Worm (Caenorhabditis elegans): ENCODE results near the gene T21B10.3.

DNA sequence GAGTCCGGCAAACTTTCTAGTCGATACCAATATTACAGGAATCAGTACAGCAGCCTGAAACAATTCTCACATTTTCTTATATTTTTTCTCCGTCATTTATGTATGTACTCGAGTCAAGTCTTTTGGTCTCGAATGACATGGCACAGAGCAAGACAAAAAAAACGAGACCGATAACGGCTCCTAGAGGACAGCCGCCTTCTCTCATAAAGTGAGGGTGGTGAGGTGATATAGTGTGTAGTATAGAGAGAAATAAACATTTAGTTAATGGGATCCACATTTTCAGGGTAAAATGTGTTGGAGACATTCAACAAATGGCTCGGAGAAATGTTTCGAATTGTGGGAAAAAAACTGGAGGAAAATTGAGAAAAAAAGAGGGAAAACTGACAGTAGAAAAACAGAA is 28.0 kb downstream of the T21B10.3 start:
- TF ChIP-seq unc-42 (tag; optimal IDR thresholded peaks at IDR 0.05), result no peak
- TF ChIP-seq fax-1 (tag; optimal IDR thresholded peaks at IDR 0.05), result no peak
- TF ChIP-seq ceh-45 (GFP tag; IDR thresholded peaks at IDR 0.05), result no peak
- TF ChIP-seq hlh-30 (tag; optimal IDR thresholded peaks at IDR 0.05; ENCODE audit: insufficient read depth), result no peak
- no peak for TF ChIP-seq ceh-19 (GFP tag; optimal IDR thresholded peaks at IDR 0.05)
- no peak for TF ChIP-seq che-1 (tag; optimal IDR thresholded peaks at IDR 0.05)

Data from whole organism, late embryonic.